Fruit fly (Drosophila melanogaster): ENCODE results near the gene Pglym87.

Pglym87 gene

dm6 chr3R:12280729-12281342 lies 48.3 kb upstream of the Pglym87 start (continued):
- TF ChIP-seq ase (GFP tag; IDR thresholded peaks at IDR 0.05): no peak
- TF ChIP-seq CG7271 (tag; optimal IDR thresholded peaks at IDR 0.05): no peak
- no peak for TF ChIP-seq otp (GFP tag; IDR thresholded peaks at IDR 0.05)
- TF ChIP-seq Hr39 (optimal IDR thresholded peaks at IDR 0.05): no peak
- no peak for TF ChIP-seq CG4404 (GFP tag; IDR thresholded peaks at IDR 0.05)
- 0 out of 2 replicates have a peak, but pooled peaks have one; percentile 7 for TF ChIP-seq CG17328 (GFP tag; IDR thresholded peaks at IDR 0.05)
- TF ChIP-seq dati (GFP tag; IDR thresholded peaks at IDR 0.05): no peak
- TF ChIP-seq pfk (GFP tag; optimal IDR thresholded peaks at IDR 0.05): no peak
- TF ChIP-seq unc-4 (GFP tag; IDR thresholded peaks at IDR 0.05; ENCODE audit: partially characterized antibody): no peak
- TF ChIP-seq ash1 (GFP tag; optimal IDR thresholded peaks at IDR 0.05): no peak
- no peak for TF ChIP-seq MBD-R2 (GFP tag; IDR thresholded peaks at IDR 0.05)
- TF ChIP-seq ewg (GFP tag; optimal IDR thresholded peaks at IDR 0.05): no peak
- TF ChIP-seq CG8290 (GFP tag; optimal IDR thresholded peaks at IDR 0.05): no peak
- no peak for TF ChIP-seq CG8290 (tag; optimal IDR thresholded peaks at IDR 0.05)
- TF ChIP-seq CG9817 (tag; optimal IDR thresholded peaks at IDR 0.05): no peak
- peak; percentile 20; the same call in 1 of the 2 replicates for TF ChIP-seq CG32767 (GFP tag; IDR thresholded peaks at IDR 0.05)
- no peak for TF ChIP-seq cad (GFP tag; optimal IDR thresholded peaks at IDR 0.05)
- no peak for TF ChIP-seq odd (GFP tag; optimal IDR thresholded peaks at IDR 0.05)
- peak; percentile 67 for TF ChIP-seq CG5180 (GFP tag; optimal IDR thresholded peaks at IDR 0.05)
- no peak for TF ChIP-seq mld (GFP tag; IDR thresholded peaks at IDR 0.05; ENCODE audit: partially characterized antibody)
- TF ChIP-seq Lhr (GFP tag; optimal IDR thresholded peaks at IDR 0.05): no peak
- TF ChIP-seq CG43689 (GFP tag; IDR thresholded peaks at IDR 0.05): no peak
- TF ChIP-seq CG12219 (GFP tag; optimal IDR thresholded peaks at IDR 0.05): no peak
- no peak for TF ChIP-seq Sry-β (GFP tag; optimal IDR thresholded peaks at IDR 0.05)
- TF ChIP-seq ems (GFP tag; optimal IDR thresholded peaks at IDR 0.05): no peak
- TF ChIP-seq chif (GFP tag; optimal IDR thresholded peaks at IDR 0.05): no peak
- TF ChIP-seq slp2 (GFP tag; optimal IDR thresholded peaks at IDR 0.05): no peak
- TF ChIP-seq ATbp (GFP tag; optimal IDR thresholded peaks at IDR 0.05): no peak
- no peak for TF ChIP-seq cwo (GFP tag; optimal IDR thresholded peaks at IDR 0.05)
- no peak for TF ChIP-seq CG31365 (tag; optimal IDR thresholded peaks at IDR 0.05)
- TF ChIP-seq sens (GFP tag): peak; percentile 59
- TF ChIP-seq CG6689 (GFP tag; IDR thresholded peaks at IDR 0.05): no peak
- TF ChIP-seq lola (GFP tag; optimal IDR thresholded peaks at IDR 0.05): no peak
- TF ChIP-seq chm (GFP tag; IDR thresholded peaks at IDR 0.05): peak; percentile 41; the same call in 1 of the 2 replicates
- no peak for TF ChIP-seq Hmx (GFP tag; optimal IDR thresholded peaks at IDR 0.05)
- no peak for TF ChIP-seq Hmr (GFP tag; optimal IDR thresholded peaks at IDR 0.05)
- TF ChIP-seq CG4282 (GFP tag; optimal IDR thresholded peaks at IDR 0.05): no peak
- TF ChIP-seq sc (optimal IDR thresholded peaks at IDR 0.05): no peak
- TF ChIP-seq sc (GFP tag; optimal IDR thresholded peaks at IDR 0.05): no peak
- no peak for TF ChIP-seq Doc2 (GFP tag; IDR thresholded peaks at IDR 0.05)
- no peak for TF ChIP-seq nau (GFP tag; optimal IDR thresholded peaks at IDR 0.05)
- TF ChIP-seq Dll (GFP tag; IDR thresholded peaks at IDR 0.05; ENCODE audit: partially characterized antibody): peak; percentile 49; the same call in 1 of the 4 replicates
- TF ChIP-seq ap (GFP tag; IDR thresholded peaks at IDR 0.05): no peak
- no peak for TF ChIP-seq org-1 (GFP tag; optimal IDR thresholded peaks at IDR 0.05)
- no peak for TF ChIP-seq GATAe (GFP tag; conservative IDR thresholded peaks at IDR 0.05)
- no peak for TF ChIP-seq CG17829 (tag; optimal IDR thresholded peaks at IDR 0.05)
- TF ChIP-seq CG8388 (GFP tag; optimal IDR thresholded peaks at IDR 0.05): no peak
- no peak for TF ChIP-seq fd3F (GFP tag; optimal IDR thresholded peaks at IDR 0.05)
- TF ChIP-seq Ets97D (GFP tag; optimal IDR thresholded peaks at IDR 0.05): no peak
- TF ChIP-seq CG3847 (GFP tag; IDR thresholded peaks at IDR 0.05): no peak
- no peak for TF ChIP-seq pb (GFP tag; optimal IDR thresholded peaks at IDR 0.05)
- no peak for TF ChIP-seq gro (GFP tag; optimal IDR thresholded peaks at IDR 0.05)
